Worm (Caenorhabditis elegans): Measurements from ENCODE around the gene ZK1320.2.
A peak's percentile ranks its signal among the peaks of the same experiment; 100 is the strongest.

The ZK1320.2 gene

DNA sequence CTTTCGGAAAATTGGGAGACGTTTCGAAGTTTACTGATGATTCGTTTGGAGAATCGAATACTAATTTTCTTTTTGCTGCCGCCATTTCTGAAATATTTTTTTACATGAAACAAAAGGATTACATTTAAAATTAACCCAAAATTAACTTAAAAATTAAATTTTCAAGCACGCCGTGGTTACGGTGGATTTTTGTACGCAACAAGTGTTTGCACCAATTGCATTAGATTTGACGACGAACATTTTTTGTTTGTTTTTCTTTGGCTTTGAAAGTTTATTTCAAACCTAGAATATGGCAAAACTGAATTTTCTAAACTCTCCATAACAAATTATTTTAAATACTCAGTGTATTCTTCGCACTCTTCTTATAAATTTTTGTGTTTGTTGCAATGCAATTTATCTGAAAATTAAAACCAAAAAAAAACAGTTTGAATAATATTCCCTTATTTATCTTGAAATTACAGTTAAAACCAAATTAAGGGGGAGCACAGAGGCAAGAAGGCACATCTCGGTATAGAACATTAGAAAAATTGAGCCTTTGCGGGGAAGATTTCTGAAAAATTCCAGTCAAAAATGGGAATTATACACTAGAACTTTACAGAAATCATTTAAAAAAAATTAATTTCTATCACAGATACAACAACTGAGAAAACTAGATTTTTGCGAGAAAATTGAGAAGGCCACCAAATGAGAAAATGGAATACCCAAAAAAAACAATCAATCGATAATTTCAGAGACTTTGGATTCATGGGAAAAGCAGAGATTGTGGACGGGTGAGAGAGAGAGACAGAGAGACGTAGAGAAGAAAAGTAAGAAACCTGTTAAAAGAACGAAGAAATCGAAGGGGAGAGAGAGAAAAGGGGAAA, 41.5 kb downstream of the ZK1320.2 start, which contains the start of gene hal-3 (continued):
- TF ChIP-seq F52B5.7 (tag; optimal IDR thresholded peaks at IDR 0.05): peak; percentile 22
- 0 out of 2 replicates have a peak, but pooled peaks have one; percentile 52 for TF ChIP-seq Y95B8A.8 (GFP tag; IDR thresholded peaks at IDR 0.05)
- no peak for TF ChIP-seq lin-35 (GFP tag; optimal IDR thresholded peaks at IDR 0.05)
- no peak for TF ChIP-seq ekl-4 (GFP tag; IDR thresholded peaks at IDR 0.05)
- peak; percentile 61 for TF ChIP-seq F10E7.11 (tag; optimal IDR thresholded peaks at IDR 0.05)
- TF ChIP-seq madf-8 (GFP tag; conservative IDR thresholded peaks at IDR 0.05): no peak
- no peak for TF ChIP-seq unc-130 (GFP tag; optimal IDR thresholded peaks at IDR 0.05)
- no peak for TF ChIP-seq hmg-20 (GFP tag; IDR thresholded peaks at IDR 0.05)
- no peak for TF ChIP-seq dox-1 (GFP tag; IDR thresholded peaks at IDR 0.05)
- no peak for TF ChIP-seq lag-1 (GFP tag; IDR thresholded peaks at IDR 0.05)
- no peak for TF ChIP-seq Y79H2A.3 (GFP tag; conservative IDR thresholded peaks at IDR 0.05)
- TF ChIP-seq F57C9.4 (tag; optimal IDR thresholded peaks at IDR 0.05): no peak
- 0 out of 2 replicates have a peak, but pooled peaks have one; percentile 24 for TF ChIP-seq egl-18 (GFP tag; IDR thresholded peaks at IDR 0.05)
- no peak for TF ChIP-seq ceh-27 (GFP tag; optimal IDR thresholded peaks at IDR 0.05)
- TF ChIP-seq cebp-2 (GFP tag; IDR thresholded peaks at IDR 0.05): 0 out of 2 replicates have a peak, but pooled peaks have one; percentile 59
- TF ChIP-seq mes-4 (tag; optimal IDR thresholded peaks at IDR 0.05): no peak
- TF ChIP-seq ztf-18 (tag; optimal IDR thresholded peaks at IDR 0.05): no peak
- TF ChIP-seq K12H6.12 (tag; optimal IDR thresholded peaks at IDR 0.05): no peak
- no peak for TF ChIP-seq cebp-1 (GFP tag; IDR thresholded peaks at IDR 0.05)
- TF ChIP-seq cebp-1 (tag; optimal IDR thresholded peaks at IDR 0.05): peak; percentile 61
- peak; percentile 36 for TF ChIP-seq ZK185.1 (tag; optimal IDR thresholded peaks at IDR 0.05; ENCODE audit: poor library complexity, severe bottlenecking)
- no peak for TF ChIP-seq C06A6.2 (GFP tag; conservative IDR thresholded peaks at IDR 0.05)
- TF ChIP-seq K11D2.4 (GFP tag; IDR thresholded peaks at IDR 0.05): no peak
- TF ChIP-seq xnd-1 (tag; optimal IDR thresholded peaks at IDR 0.05): no peak
- TF ChIP-seq nhr-90 (tag; optimal IDR thresholded peaks at IDR 0.05): peak; percentile 24
- TF ChIP-seq Y53F4B.3 (GFP tag; IDR thresholded peaks at IDR 0.05): no peak
- no peak for TF ChIP-seq ceh-58 (GFP tag; IDR thresholded peaks at IDR 0.05)
- TF ChIP-seq hmg-1.2 (GFP tag; IDR thresholded peaks at IDR 0.05): no peak
- no peak for TF ChIP-seq B0035.1 (tag; optimal IDR thresholded peaks at IDR 0.05)
- peak; percentile 1 for TF ChIP-seq T26A5.8 (tag; optimal IDR thresholded peaks at IDR 0.05)
- TF ChIP-seq egrh-3 (GFP tag; IDR thresholded peaks at IDR 0.05): no peak
- no peak for TF ChIP-seq F57A8.1 (GFP tag; optimal IDR thresholded peaks at IDR 0.05)
- no peak for TF ChIP-seq sea-2 (GFP tag; IDR thresholded peaks at IDR 0.05)
- TF ChIP-seq hsf-1 (GFP tag; IDR thresholded peaks at IDR 0.05): no peak
- no peak for TF ChIP-seq F33H1.4 (GFP tag; IDR thresholded peaks at IDR 0.05)
- TF ChIP-seq ets-4 (GFP tag; optimal IDR thresholded peaks at IDR 0.05): no peak
- no peak for TF ChIP-seq dpl-1 (GFP tag; optimal IDR thresholded peaks at IDR 0.05)
- no peak for TF ChIP-seq zim-3 (tag; optimal IDR thresholded peaks at IDR 0.05)
- TF ChIP-seq lsl-1 (GFP tag; optimal IDR thresholded peaks at IDR 0.05): peak; percentile 60
- no peak for TF ChIP-seq attf-6 (GFP tag; IDR thresholded peaks at IDR 0.05)
- no peak for TF ChIP-seq let-526 (GFP tag; IDR thresholded peaks at IDR 0.05)
- no peak for TF ChIP-seq C17E4.6 (GFP tag; IDR thresholded peaks at IDR 0.05)
- no peak for TF ChIP-seq efl-1 (GFP tag; optimal IDR thresholded peaks at IDR 0.05)
- peak; percentile 73; the same call in 1 of the 2 replicates for TF ChIP-seq Y53G8AR.9 (GFP tag; conservative IDR thresholded peaks at IDR 0.05)
- peak; percentile 76 for TF ChIP-seq B0336.3 (GFP tag; IDR thresholded peaks at IDR 0.05)
- no peak for TF ChIP-seq sdz-38 (tag; optimal IDR thresholded peaks at IDR 0.05)
- TF ChIP-seq mxl-1 (tag; optimal IDR thresholded peaks at IDR 0.05): no peak
- TF ChIP-seq rec-8 (tag; optimal IDR thresholded peaks at IDR 0.05): no peak

All from whole organism, young adult.